Fruit fly (Drosophila melanogaster) whole organism, embryonic: Measurements from ENCODE around the gene CG10019.

Source experiments
- B-H2 ChIP-seq: fragments of 200-800 bp; sonication (Bioruptor generic); optimal IDR thresholded peaks from 2 replicates; lab custom pipeline; 2018; ENCODE audit warnings: missing biosample characterization, mild to moderate bottlenecking, missing genetic modification characterization
- CG10321 ChIP-seq: fragments of 200-800 bp; sonication (Bioruptor generic); IDR thresholded peaks from 2 replicates; pipeline ENCODE4 v1.3.6; 2022; ENCODE audit warnings: missing biosample characterization, missing genetic modification characterization
- CG11085 ChIP-seq: fragments of 200-800 bp; sonication (Bioruptor generic); IDR thresholded peaks from 2 replicates; pipeline ENCODE4 v1.3.6; 2022; ENCODE audit warnings: missing biosample characterization, missing genetic modification characterization
- CG12104 ChIP-seq: fragments of 200-800 bp; sonication (Bioruptor generic); optimal IDR thresholded peaks from 3 replicates; lab custom pipeline; 2016; ENCODE audit warnings: missing biosample characterization, missing genetic modification characterization
- CG12391 ChIP-seq: fragments of 200-800 bp; sonication (Bioruptor generic); optimal IDR thresholded peaks from 3 replicates; lab custom pipeline; 2018; ENCODE audit warnings: missing biosample characterization, mild to moderate bottlenecking, missing genetic modification characterization, moderate library complexity
- CG12659 ChIP-seq: fragments of 200-800 bp; sonication (Bioruptor generic); optimal IDR thresholded peaks from 3 replicates; lab custom pipeline; 2017; ENCODE audit warnings: mild to moderate bottlenecking, missing biosample characterization, missing genetic modification reagents, missing genetic modification characterization
- CG13123 ChIP-seq: fragments of 200-800 bp; sonication (Bioruptor generic); optimal IDR thresholded peaks from 2 replicates; lab custom pipeline; 2016; ENCODE audit warnings: missing biosample characterization, missing genetic modification characterization
- CG14667 ChIP-seq: fragments of 200-800 bp; sonication (Bioruptor generic); IDR thresholded peaks from 2 replicates; pipeline ENCODE4 v1.3.6; 2022; ENCODE audit warnings: missing biosample characterization, missing genetic modification characterization
- CG1529 ChIP-seq: fragments of 200-800 bp; sonication (Bioruptor generic); optimal IDR thresholded peaks from 3 replicates; lab custom pipeline; 2018; ENCODE audit warnings: missing biosample characterization, missing genetic modification characterization
- CG1602 ChIP-seq: fragments of 200-800 bp; sonication (Bioruptor generic); optimal IDR thresholded peaks from 3 replicates; lab custom pipeline; 2016; ENCODE audit warnings: missing biosample characterization, missing genetic modification characterization
- CG16863 ChIP-seq: fragments of 200-800 bp; sonication (Bioruptor generic); optimal IDR thresholded peaks from 3 replicates; lab custom pipeline; 2016; ENCODE audit warnings: missing biosample characterization, missing genetic modification characterization
- CG30403 ChIP-seq: fragments of 200-800 bp; sonication (Bioruptor generic); optimal IDR thresholded peaks from 3 replicates; lab custom pipeline; 2016; ENCODE audit warnings: missing biosample characterization, missing genetic modification characterization
- CG3847 ChIP-seq: fragments of 200-800 bp; sonication (Bioruptor generic); IDR thresholded peaks from 2 replicates; pipeline ENCODE4 v1.3.6; 2022; ENCODE audit warnings: missing biosample characterization, missing genetic modification characterization
- CG6654 ChIP-seq: fragments of 200-800 bp; sonication (Bioruptor generic); optimal IDR thresholded peaks from 2 replicates; lab custom pipeline; 2017; ENCODE audit warnings: missing biosample characterization, mild to moderate bottlenecking, missing genetic modification characterization
- CG7928 ChIP-seq: fragments of 200-800 bp; sonication (Bioruptor generic); optimal IDR thresholded peaks from 2 replicates; lab custom pipeline; 2017; ENCODE audit warnings: missing biosample characterization, mild to moderate bottlenecking, missing genetic modification characterization
- CG8281 ChIP-seq: fragments of 200-800 bp; sonication (Bioruptor generic); optimal IDR thresholded peaks from 2 replicates; lab custom pipeline; 2018; ENCODE audit warnings: missing biosample characterization, mild to moderate bottlenecking, missing genetic modification characterization, moderate library complexity
- CG8359 ChIP-seq: fragments of 200-800 bp; sonication (Bioruptor generic); optimal IDR thresholded peaks from 2 replicates; lab custom pipeline; 2017; ENCODE audit warnings: missing biosample characterization, mild to moderate bottlenecking, missing genetic modification characterization, borderline replicate concordance
- CG8924 ChIP-seq: fragments of 200-800 bp; optimal IDR thresholded peaks from 3 replicates; lab custom pipeline; 2019; ENCODE audit warnings: missing biosample characterization, mild to moderate bottlenecking, missing genetic modification characterization, moderate library complexity
- CG9797 ChIP-seq: fragments of 200-800 bp; sonication (Bioruptor generic); optimal IDR thresholded peaks from 3 replicates; lab custom pipeline; 2018; ENCODE audit warnings: missing biosample characterization, mild to moderate bottlenecking, missing genetic modification characterization
- CG9876 ChIP-seq: fragments of 200-800 bp; sonication (Bioruptor generic); optimal IDR thresholded peaks from 2 replicates; lab custom pipeline; 2016; ENCODE audit warnings: missing biosample characterization, missing genetic modification characterization
- Dbx ChIP-seq: fragments of 200-800 bp; sonication (Bioruptor generic); IDR thresholded peaks from 3 replicates; pipeline ENCODE4 v1.3.6; 2022; ENCODE audit warnings: missing biosample characterization, missing genetic modification characterization
- Ets97D ChIP-seq: fragments of 200-800 bp; sonication (Bioruptor generic); optimal IDR thresholded peaks from 3 replicates; lab custom pipeline; 2016; ENCODE audit warnings: missing biosample characterization, missing genetic modification characterization
- H15 ChIP-seq: fragments of 200-800 bp; sonication (Bioruptor generic); IDR thresholded peaks from 3 replicates; pipeline ENCODE4 v1.3.6; 2022; ENCODE audit warnings: missing biosample characterization, missing genetic modification characterization
- HLHmδ ChIP-seq: fragments of 200-800 bp; sonication (Bioruptor generic); optimal IDR thresholded peaks from 2 replicates; lab custom pipeline; 2018; ENCODE audit warnings: missing biosample characterization, mild to moderate bottlenecking, missing genetic modification characterization, moderate library complexity
- Max ChIP-seq: fragments of 200-800 bp; sonication (Bioruptor generic); optimal IDR thresholded peaks from 2 replicates; lab custom pipeline; 2016; ENCODE audit warnings: missing biosample characterization, mild to moderate bottlenecking, missing genetic modification characterization
- Nf-YA ChIP-seq: fragments of 200-800 bp; sonication (Bioruptor generic); IDR thresholded peaks from 2 replicates; pipeline ENCODE4 v1.3.6; 2022; ENCODE audit warnings: missing biosample characterization, missing genetic modification characterization
- Optix ChIP-seq: fragments of 200-800 bp; sonication (Bioruptor generic); IDR thresholded peaks from 3 replicates; pipeline ENCODE4 v1.3.6; 2022; ENCODE audit warnings: missing biosample characterization, missing genetic modification characterization
- Rx ChIP-seq: fragments of 200-800 bp; sonication (Bioruptor generic); IDR thresholded peaks from 2 replicates; pipeline ENCODE4 v1.3.6; 2022; ENCODE audit warnings: missing biosample characterization, missing genetic modification characterization
- Sin3A ChIP-seq: fragments of >200 bp; optimal IDR thresholded peaks from 2 replicates; lab custom pipeline; 2018
- bab2 ChIP-seq: fragments of 200-800 bp; sonication (Bioruptor generic); optimal IDR thresholded peaks from 2 replicates; lab custom pipeline; 2016; ENCODE audit warnings: missing biosample characterization, missing genetic modification characterization
- btn ChIP-seq: fragments of 200-800 bp; sonication (Bioruptor generic); optimal IDR thresholded peaks from 2 replicates; lab custom pipeline; 2016; ENCODE audit warnings: missing biosample characterization, missing genetic modification characterization
- chif ChIP-seq, 2 experiments: fragments of 200-800 bp; sonication (Bioruptor generic); optimal IDR thresholded peaks; 3 replicates each; lab custom pipeline; 2016; ENCODE audit warnings: missing biosample characterization in 2 of 2, missing genetic modification characterization in 2 of 2
- chm ChIP-seq: fragments of 200-800 bp; sonication (Bioruptor generic); IDR thresholded peaks from 2 replicates; pipeline ENCODE4 v1.3.6; 2022; ENCODE audit warnings: missing biosample characterization, missing genetic modification characterization
- dimm ChIP-seq: fragments of 200-800 bp; sonication (Bioruptor generic); IDR thresholded peaks from 2 replicates; pipeline ENCODE4 v1.3.6; 2022; ENCODE audit warnings: missing biosample characterization, missing genetic modification characterization
- fd3F ChIP-seq: fragments of 200-800 bp; sonication (Bioruptor generic); optimal IDR thresholded peaks from 2 replicates; lab custom pipeline; 2018; ENCODE audit warnings: missing biosample characterization, mild to moderate bottlenecking, missing genetic modification characterization, moderate library complexity
- fd64A ChIP-seq: fragments of 200-800 bp; sonication (Bioruptor generic); optimal IDR thresholded peaks from 3 replicates; lab custom pipeline; 2018; ENCODE audit warnings: missing biosample characterization, mild to moderate bottlenecking, missing genetic modification characterization
- gce ChIP-seq: fragments of 200-800 bp; sonication (Bioruptor generic); IDR thresholded peaks from 3 replicates; pipeline ENCODE4 v1.3.6; 2022; ENCODE audit warnings: missing biosample characterization, missing genetic modification characterization
- hb ChIP-seq: fragments of 200-800 bp; sonication (Bioruptor generic); IDR thresholded peaks from 3 replicates; pipeline ENCODE4 v1.3.6; 2022; ENCODE audit warnings: missing biosample characterization, missing genetic modification characterization; ENCODE audit not compliant: partially characterized antibody
- ind ChIP-seq: fragments of 200-800 bp; sonication (Bioruptor generic); optimal IDR thresholded peaks from 3 replicates; lab custom pipeline; 2016; ENCODE audit warnings: missing biosample characterization, missing genetic modification characterization
- jumu ChIP-seq: fragments of 200-800 bp; sonication (Bioruptor generic); optimal IDR thresholded peaks from 3 replicates; lab custom pipeline; 2016; ENCODE audit warnings: missing biosample characterization, missing genetic modification characterization
- kni ChIP-seq: fragments of 200-800 bp; sonication (Bioruptor generic); optimal IDR thresholded peaks from 3 replicates; lab custom pipeline; 2017; ENCODE audit warnings: mild to moderate bottlenecking, missing biosample characterization, missing genetic modification reagents, missing genetic modification characterization
- lab ChIP-seq: fragments of 200-800 bp; sonication (Bioruptor generic); optimal IDR thresholded peaks from 3 replicates; lab custom pipeline; 2017; ENCODE audit warnings: missing biosample characterization, missing genetic modification characterization, mild to moderate bottlenecking, moderate library complexity, missing genetic modification reagents
- mld ChIP-seq: fragments of 200-800 bp; sonication (Bioruptor generic); IDR thresholded peaks from 3 replicates; pipeline ENCODE4 v1.3.6; 2022; ENCODE audit warnings: missing biosample characterization, missing genetic modification characterization; ENCODE audit not compliant: partially characterized antibody
- odd ChIP-seq: fragments of 200-800 bp; sonication (Bioruptor generic); optimal IDR thresholded peaks from 2 replicates; lab custom pipeline; 2017; ENCODE audit warnings: missing biosample characterization, mild to moderate bottlenecking, missing genetic modification characterization
- otp ChIP-seq: fragments of 200-800 bp; sonication (Bioruptor generic); IDR thresholded peaks from 3 replicates; pipeline ENCODE4, ENCODE4 v1.3.6; 2022; ENCODE audit warnings: missing biosample characterization, missing genetic modification characterization
- repo ChIP-seq: fragments of 200-800 bp; sonication (Bioruptor generic); optimal IDR thresholded peaks from 2 replicates; lab custom pipeline; 2016; ENCODE audit warnings: missing biosample characterization, missing genetic modification characterization
- salm ChIP-seq: fragments of 200-800 bp; sonication (Bioruptor generic); optimal IDR thresholded peaks from 2 replicates; lab custom pipeline; 2018; ENCODE audit warnings: missing biosample characterization, mild to moderate bottlenecking, missing genetic modification characterization
- shn ChIP-seq: fragments of 200-800 bp; sonication (Bioruptor generic); optimal IDR thresholded peaks from 3 replicates; lab custom pipeline; 2016; ENCODE audit warnings: missing biosample characterization, missing genetic modification characterization
- sqz ChIP-seq: fragments of 200-800 bp; sonication (Bioruptor generic); optimal IDR thresholded peaks from 3 replicates; lab custom pipeline; 2018; ENCODE audit warnings: missing biosample characterization, mild to moderate bottlenecking, missing genetic modification characterization
- stc ChIP-seq: fragments of 200-800 bp; sonication (Bioruptor generic); IDR thresholded peaks from 2 replicates; pipeline ENCODE4 v1.3.6; 2022; ENCODE audit warnings: missing biosample characterization, missing genetic modification characterization

The CG10019 gene

dm6 chr2L:3789290-3790067 is 59.2 kb downstream of the CG10019 start (continued):
- TF ChIP-seq btn (no peak), jumu (GFP tag; lab: Kevin White, UChicago) (no peak), gce (peak; percentile 88), CG1602 (GFP tag; lab: Kevin White, UChicago) (peak; percentile 80), Max (GFP tag; lab: Kevin White, UChicago) (no peak), chm (GFP tag; lab: Robert Waterston, UW) (peak; percentile 81), bab2 (GFP tag; lab: Kevin White, UChicago) (no peak), Nf-YA (GFP tag; lab: Robert Waterston, UW) (peak; percentile 75), CG3847 (GFP tag; lab: Robert Waterston, UW) (peak; percentile 30; the same call in 1 of the 2 replicates), Sin3A (lab: Kevin White, UChicago) (no peak), CG8359 (GFP tag; lab: Kevin White, UChicago) (peak; percentile 53), CG1529 (GFP tag; lab: Kevin White, UChicago) (peak; percentile 91), ind (GFP tag; lab: Kevin White, UChicago) (peak; percentile 70), CG13123 (peak; percentile 43), CG8924 (tag; lab: Kevin White, UChicago) (peak; percentile 91), mld (no peak), fd3F (GFP tag; lab: Kevin White, UChicago) (no peak), CG9797 (no peak), sqz (GFP tag; lab: Kevin White, UChicago) (peak; percentile 51), stc (peak; percentile 76), CG9876 (GFP tag; lab: Kevin White, UChicago) (no peak), CG7928 (GFP tag; lab: Kevin White, UChicago) (no peak), CG12104 (peak; percentile 59), odd (peak; percentile 24), salm (tag; lab: Kevin White, UChicago) (peak; percentile 73), B-H2 (GFP tag; lab: Kevin White, UChicago) (no peak), fd64A (GFP tag; lab: Kevin White, UChicago) (peak; percentile 32), Rx (GFP tag; lab: Robert Waterston, UW) (peak; percentile 55), otp (GFP tag; lab: Robert Waterston, UW) (peak; percentile 73; the same call in 2 of the 3 replicates), Dbx (no peak), CG10321 (no peak), CG14667 (GFP tag; lab: Robert Waterston, UW) (peak; percentile 75), lab (GFP tag; lab: Kevin White, UChicago) (peak; percentile 66), chif (GFP tag; optimal IDR thresholded peaks at IDR 0.05; lab: Kevin White, UChicago) (peak; percentile 2 to 36), CG12391 (tag; lab: Kevin White, UChicago) (peak; percentile 95), Optix (0 out of 3 replicates have a peak, but pooled peaks have one; percentile 31), CG6654 (peak; percentile 42), hb (GFP tag; lab: Robert Waterston, UW) (no peak), Ets97D (GFP tag; lab: Kevin White, UChicago) (no peak), kni (GFP tag; lab: Kevin White, UChicago) (peak; percentile 78), repo (GFP tag; lab: Kevin White, UChicago) (no peak), CG11085 (GFP tag; lab: Robert Waterston, UW) (peak; percentile 65), CG12659 (GFP tag; lab: Kevin White, UChicago) (peak; percentile 62), HLHmδ (GFP tag; lab: Kevin White, UChicago) (no peak), shn (GFP tag; lab: Kevin White, UChicago) (no peak), CG30403 (GFP tag; lab: Kevin White, UChicago) (peak; percentile 71), CG8281 (tag; lab: Kevin White, UChicago) (peak; percentile 30), CG16863 (no peak), H15 (peak; percentile 84; the same call in 2 of the 3 replicates), dimm (peak; percentile 78)
